Fruit fly (Drosophila melanogaster) whole organism: ENCODE results near the gene CG1523.

Source experiments
- Dll ChIP-seq: fragments of >200 bp; optimal IDR thresholded peaks from 2 replicates; lab custom pipeline; 2017
- pan ChIP-seq: fragments of >200 bp; optimal IDR thresholded peaks from 2 replicates; lab custom pipeline; 2017
- usp ChIP-seq: fragments of >200 bp; optimal IDR thresholded peaks from 2 replicates; lab custom pipeline; 2017; ENCODE audit warnings: missing biosample characterization, missing genetic modification characterization, mixed read lengths

dm6 chr3R:28859058-28859526 is 39.6 kb upstream of the CG1523 start, which contains the start of gene Inx3:
- TF ChIP-seq Dll (lab: Kevin White, UChicago), result peak; percentile 81
- TF ChIP-seq pan (lab: Kevin White, UChicago), result no peak
- no peak for TF ChIP-seq usp (GFP tag; lab: Kevin White, UChicago)
